Fruit fly (Drosophila melanogaster) Kc167 (cell line): ENCODE measurements around the gene CHKov2.

ENCODE experiments used
- Sin3A ChIP-seq: fragments of >200 bp; optimal IDR thresholded peaks from 2 replicates; lab custom pipeline; 2018; ENCODE audit warnings: missing external identifiers
- psq ChIP-seq: fragments of >200 bp; optimal IDR thresholded peaks from 2 replicates; lab custom pipeline; 2017; ENCODE audit warnings: missing external identifiers
- ttk ChIP-seq: sonication (Bioruptor generic); optimal IDR thresholded peaks from 2 replicates; lab custom pipeline; 2017; ENCODE audit warnings: missing external identifiers

dm6 chr3R:25289589-25289988, 41.4 kb downstream of the CHKov2 start, which contains the start of gene CG11893:
- TF ChIP-seq psq (lab: Kevin White, UChicago): no peak
- no peak for TF ChIP-seq Sin3A (lab: Kevin White, UChicago)
- no peak for TF ChIP-seq ttk (lab: Kevin White, UChicago)
